ENCODE assay signal across 3 worm cellular contexts in genomic region chrIV:10609920-10610319, ce11.
TF ChIP-seq lines count a peak whose summit lies in the region.

No protein-coding gene starts in this region.

TF ChIP-seq in whole organism, L1 larva, 84 proteins besides CTCF, POLR2A, EP300 and RAD21:
- TF ChIP-seq nhr-20 (tag; optimal IDR thresholded peaks at IDR 0.05; lab: Kevin White, UChicago) (peak; percentile 21), elt-3 (tag; optimal IDR thresholded peaks at IDR 0.05; lab: Kevin White, UChicago) (peak in 5 of 6 experiments; percentile 46 to 79 (median 61)), blmp-1 (tag; optimal IDR thresholded peaks at IDR 0.05; lab: Kevin White, UChicago) (peak; percentile 55), lin-14 (GFP tag; optimal IDR thresholded peaks at IDR 0.05; lab: Kevin White, UChicago) (peak; percentile 51), lin-35 (GFP tag; optimal IDR thresholded peaks at IDR 0.05; lab: Kevin White, UChicago) (no peak), nhr-85 (tag; lab: Kevin White, UChicago) (peak; percentile 80), ceh-90 (tag; optimal IDR thresholded peaks at IDR 0.05; lab: Kevin White, UChicago) (no peak), C16A3.4 (tag; optimal IDR thresholded peaks at IDR 0.05; lab: Kevin White, UChicago) (no peak), grh-1 (GFP tag; IDR thresholded peaks at IDR 0.05; lab: Robert Waterston, UW) (no peak), lin-13 (GFP tag; optimal IDR thresholded peaks at IDR 0.05; lab: Kevin White, UChicago) (no peak)

TF ChIP-seq in whole organism, L2 larva, 48 proteins besides CTCF, POLR2A, EP300 and RAD21:
- TF ChIP-seq nhr-21 (tag; optimal IDR thresholded peaks at IDR 0.05; lab: Kevin White, UChicago): peak; percentile 2
- TF ChIP-seq dmd-4 (tag; optimal IDR thresholded peaks at IDR 0.05; lab: Kevin White, UChicago): no peak
- no peak for TF ChIP-seq F13H6.1 (tag; optimal IDR thresholded peaks at IDR 0.05; lab: Kevin White, UChicago)
- TF ChIP-seq lsy-2 (tag; optimal IDR thresholded peaks at IDR 0.05; lab: Kevin White, UChicago): no peak
- peak; percentile 24 for TF ChIP-seq sma-3 (GFP tag; optimal IDR thresholded peaks at IDR 0.05; lab: Kevin White, UChicago)
- TF ChIP-seq unc-62 (GFP tag; optimal IDR thresholded peaks at IDR 0.05; lab: Kevin White, UChicago): no peak
- TF ChIP-seq nhr-11 (tag; optimal IDR thresholded peaks at IDR 0.05; lab: Kevin White, UChicago): no peak
- TF ChIP-seq skn-1 (tag; optimal IDR thresholded peaks at IDR 0.05; lab: Kevin White, UChicago): no peak
- no peak for TF ChIP-seq peb-1 (tag; optimal IDR thresholded peaks at IDR 0.05; lab: Kevin White, UChicago)
- no peak for TF ChIP-seq mab-5 (tag; optimal IDR thresholded peaks at IDR 0.05; lab: Kevin White, UChicago)
- no peak for TF ChIP-seq ceh-82 (tag; optimal IDR thresholded peaks at IDR 0.05; lab: Kevin White, UChicago)
- no peak for TF ChIP-seq blmp-1 (tag; optimal IDR thresholded peaks at IDR 0.05; lab: Kevin White, UChicago; ENCODE audit: insufficient read depth)
- TF ChIP-seq ama-1 (optimal IDR thresholded peaks at IDR 0.05; lab: Kevin White, UChicago): no peak
- TF ChIP-seq nhr-237 (tag; optimal IDR thresholded peaks at IDR 0.05; lab: Kevin White, UChicago): no peak
- TF ChIP-seq mbf-1 (tag; optimal IDR thresholded peaks at IDR 0.05; lab: Kevin White, UChicago): no peak
- TF ChIP-seq nhr-12 (tag; optimal IDR thresholded peaks at IDR 0.05; lab: Kevin White, UChicago): no peak
- TF ChIP-seq fos-1 (tag; optimal IDR thresholded peaks at IDR 0.05; lab: Kevin White, UChicago): peak; percentile 10
- no peak for TF ChIP-seq nhr-6 (tag; optimal IDR thresholded peaks at IDR 0.05; lab: Kevin White, UChicago)
- TF ChIP-seq sma-9 (GFP tag; optimal IDR thresholded peaks at IDR 0.05; lab: Kevin White, UChicago): peak; percentile 54
- no peak for TF ChIP-seq sma-9 (tag; optimal IDR thresholded peaks at IDR 0.05; lab: Kevin White, UChicago)
TF ChIP-seq in whole organism, L2 larva: peak in this region for 4.

TF ChIP-seq in whole organism, L4 larva, 104 proteins besides CTCF, POLR2A, EP300 and RAD21:
- TF ChIP-seq ztf-7 (tag; optimal IDR thresholded peaks at IDR 0.05; lab: Kevin White, UChicago) (no peak), nhr-11 (tag; optimal IDR thresholded peaks at IDR 0.05; lab: Kevin White, UChicago) (no peak), nhr-111 (GFP tag; optimal IDR thresholded peaks at IDR 0.05; lab: Kevin White, UChicago) (no peak), hlh-30 (tag; optimal IDR thresholded peaks at IDR 0.05; lab: Kevin White, UChicago; ENCODE audit: insufficient read depth) (no peak), nhr-28 (tag; optimal IDR thresholded peaks at IDR 0.05; lab: Kevin White, UChicago) (peak; percentile 48), aha-1 (tag; lab: Kevin White, UChicago) (no peak), dmd-6 (GFP tag; IDR thresholded peaks at IDR 0.05; lab: Robert Waterston, UW) (peak; percentile 11; the same call in 1 of the 2 replicates), nhr-76 (tag; optimal IDR thresholded peaks at IDR 0.05; lab: Kevin White, UChicago) (peak; percentile 39), daf-8 (GFP tag; IDR thresholded peaks at IDR 0.05; lab: Robert Waterston, UW) (no peak), ceh-20 (GFP tag; IDR thresholded peaks at IDR 0.05; lab: Robert Waterston, UW) (no peak)
TF ChIP-seq in whole organism, L4 larva: peak in this region for 3.

Comparison
In these comparisons a context has a peak if more than half of its experiments do, and no peak if none do; other contexts are left out.
1. Of the 29 proteins assayed by ChIP-seq in both whole organism, L4 larva and whole organism, L1 larva: peak only in whole organism, L4 larva: nhr-28 and nhr-76; only in whole organism, L1 larva: none; in both: none; in neither: 27.